Worm (Caenorhabditis elegans): ENCODE results near the gene C40A11.8.
"Not testable (repeated sequence)": the region's sequence is repeated elsewhere in the genome, so short reads cannot be mapped to it uniquely, and the experiment has no call there.

Gene C40A11.8

ce11 chrII:2163370-2163882, 12.7 kb upstream of the C40A11.8 start, which contains the start of gene C33C12.11:
Gene C33C12.11 (minus strand): TSS chrII:2163832.
- TF ChIP-seq unc-62 (GFP tag; optimal IDR thresholded peaks at IDR 0.05) = not testable (repeated sequence)

- TF ChIP-seq unc-62 (GFP tag; optimal IDR thresholded peaks at IDR 0.05) = not testable (repeated sequence)
Measured at ce11 chrII:2153708-2154107, 3.0 kb upstream of the C40A11.8 start, which contains the start of gene math-18. Gene math-18 (plus strand): TSS chrII:2154008.

DNA sequence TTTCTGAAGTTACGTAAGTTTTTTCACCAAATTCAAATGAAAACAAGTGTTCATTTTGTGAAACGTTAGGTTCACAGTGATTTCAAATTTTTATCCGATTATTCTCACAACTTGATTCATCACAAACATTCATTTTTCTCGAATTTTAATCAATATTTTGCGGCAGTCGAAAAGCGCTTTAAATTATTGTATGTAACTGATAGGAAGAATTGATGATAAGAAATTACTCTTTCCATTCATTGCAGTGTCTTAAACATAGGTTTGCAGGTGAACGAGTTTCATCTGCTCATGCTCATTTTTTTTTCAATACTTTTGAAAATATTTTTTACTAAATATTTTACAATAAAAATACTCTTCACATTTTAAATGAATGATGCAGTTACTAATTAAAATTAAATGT, 1.7 kb upstream of the C40A11.8 start:
- TF ChIP-seq unc-62 (GFP tag; optimal IDR thresholded peaks at IDR 0.05) = no peak

ce11 chrII:2146900-2147375, 3.8 kb downstream of the C40A11.8 start, which contains the start of gene C40A11.2:
Gene C40A11.2 (plus strand): TSS chrII:2146950.
- TF ChIP-seq unc-62 (GFP tag; optimal IDR thresholded peaks at IDR 0.05) = no peak

DNA sequence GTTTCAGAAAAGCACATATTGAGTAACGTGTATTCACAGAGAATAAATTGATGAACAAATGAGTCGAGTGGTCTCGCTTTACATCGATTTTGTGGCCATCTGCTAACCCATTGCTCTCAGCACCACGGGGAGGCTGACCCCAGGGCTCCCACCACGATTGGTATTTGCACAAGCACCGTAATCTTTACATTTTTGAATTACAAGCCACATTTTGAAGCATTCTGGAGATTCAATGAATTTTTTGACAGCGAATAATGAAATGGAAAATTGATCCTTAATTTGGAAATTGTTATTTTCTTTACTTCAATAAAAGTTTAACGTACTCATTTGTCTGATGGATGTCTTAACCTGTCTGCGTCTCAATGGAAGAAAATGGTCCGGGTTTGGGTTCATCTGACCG, 5.2 kb downstream of the C40A11.8 start, which contains the start of gene C40A11.6:
Gene C40A11.6, minus strand, starts transcription at position 101 of the 400 bp plus-strand sequence.
- TF ChIP-seq unc-62 (GFP tag; optimal IDR thresholded peaks at IDR 0.05) = no peak

ce11 chrII:2140817-2141216, 9.9 kb downstream of the C40A11.8 start, which contains the start of gene C40A11.3:
Gene C40A11.3 (plus strand): TSS chrII:2141117.
- no peak for TF ChIP-seq unc-62 (GFP tag; optimal IDR thresholded peaks at IDR 0.05)

DNA sequence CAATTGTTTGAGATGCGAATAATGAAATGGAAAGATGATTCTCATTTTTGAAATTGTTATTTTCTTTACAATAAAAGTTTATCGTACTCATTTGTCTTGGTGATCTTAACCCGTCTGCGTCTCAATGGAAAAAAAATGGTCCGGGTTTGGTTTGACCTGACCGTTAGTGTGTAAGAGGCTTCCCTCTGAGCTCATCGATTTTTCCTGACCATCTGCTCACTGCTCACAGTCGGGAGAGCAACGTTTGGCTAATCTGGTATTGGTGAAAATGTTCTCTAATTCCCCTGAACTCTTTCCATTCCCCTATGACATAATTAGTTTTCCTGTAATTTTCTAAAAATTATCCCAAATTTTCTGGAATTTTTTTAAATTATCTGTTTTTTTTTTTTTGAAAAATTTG, 11.8 kb downstream of the C40A11.8 start:
- no peak for TF ChIP-seq unc-62 (GFP tag; optimal IDR thresholded peaks at IDR 0.05)

DNA sequence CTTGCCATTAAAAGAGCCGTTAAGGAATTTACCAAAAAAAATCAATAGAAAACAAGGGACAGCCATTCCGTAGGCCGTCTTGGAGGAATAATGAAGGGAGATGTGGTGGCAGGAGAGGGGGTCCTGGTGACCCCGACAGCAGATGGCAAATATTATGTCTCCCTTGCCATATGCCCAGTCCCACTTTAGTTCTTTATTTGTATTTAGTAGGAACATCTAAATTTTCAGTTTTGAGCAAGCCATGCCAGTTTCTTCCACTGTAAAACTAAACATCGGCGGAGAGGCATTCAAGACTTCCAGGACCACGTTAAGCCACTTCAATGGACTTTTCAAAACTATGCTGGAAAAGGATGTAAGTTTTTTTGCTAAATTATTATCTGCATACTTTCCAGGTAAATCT, 13.5 kb downstream of the C40A11.8 start, which contains the start of gene C40A11.4:
Gene C40A11.4, plus strand, starts transcription at position 188 of the 400 bp plus-strand sequence.
- TF ChIP-seq unc-62 (GFP tag; optimal IDR thresholded peaks at IDR 0.05) = no peak

- no peak for TF ChIP-seq unc-62 (GFP tag; optimal IDR thresholded peaks at IDR 0.05)
Measured at ce11 chrII:2135604-2136003, 15.1 kb downstream of the C40A11.8 start, which contains the start of gene hpo-7. Gene hpo-7 (minus strand): TSS chrII:2135704.

ce11 chrII:2130770-2131169, 20.0 kb downstream of the C40A11.8 start, which contains the start of gene sdz-28:
Gene sdz-28 (plus strand): TSS chrII:2131070.
- no peak for TF ChIP-seq unc-62 (GFP tag; optimal IDR thresholded peaks at IDR 0.05)

DNA sequence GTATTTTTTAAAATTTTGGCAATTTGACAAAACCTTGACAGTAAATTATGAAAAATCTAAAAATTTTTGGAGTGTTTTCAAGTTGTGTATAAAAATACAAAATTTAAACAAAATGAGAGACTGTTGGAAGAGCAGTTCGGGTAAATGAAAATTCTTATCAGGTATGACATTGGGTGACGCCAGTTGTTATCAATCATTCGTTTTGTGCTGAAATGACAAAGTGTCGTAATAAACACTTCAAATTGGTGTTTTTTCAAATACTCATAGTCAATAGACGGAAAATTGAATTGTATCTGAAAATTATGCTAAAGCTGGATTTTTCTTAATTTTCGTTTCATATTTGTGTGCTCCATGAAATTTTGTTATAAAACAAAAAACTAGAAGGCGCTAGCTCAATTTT, 28.0 kb downstream of the C40A11.8 start:
- TF ChIP-seq unc-62 (GFP tag; optimal IDR thresholded peaks at IDR 0.05) = no peak

- no peak for TF ChIP-seq unc-62 (GFP tag; optimal IDR thresholded peaks at IDR 0.05)
Measured at ce11 chrII:2122091-2122490, 28.6 kb downstream of the C40A11.8 start, which contains the start of gene math-37. Gene math-37 (minus strand): TSS chrII:2122191.

DNA sequence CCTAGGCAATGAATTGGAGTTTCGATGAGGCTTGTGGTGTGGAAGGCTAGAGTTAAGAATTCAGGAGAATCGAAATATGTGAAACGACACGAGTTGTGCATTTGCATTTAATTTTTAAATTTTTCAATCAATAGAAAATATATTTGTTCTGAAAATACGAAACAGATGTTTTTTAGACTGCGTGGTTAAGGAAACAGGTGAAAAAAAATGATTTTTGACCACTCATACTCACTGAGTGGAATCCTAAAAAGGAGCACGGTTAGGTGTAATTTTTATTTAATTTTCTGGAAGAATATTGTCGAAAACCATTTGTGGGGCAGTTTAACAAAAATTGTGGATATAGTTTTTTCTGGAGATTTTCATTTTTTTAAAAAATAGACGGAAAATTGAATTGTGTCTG, 33.9 kb downstream of the C40A11.8 start, which contains the start of gene srh-195:
Gene srh-195, minus strand, starts transcription at position 101 of the 400 bp plus-strand sequence.
- no peak for TF ChIP-seq unc-62 (GFP tag; optimal IDR thresholded peaks at IDR 0.05)

- no peak for TF ChIP-seq unc-62 (GFP tag; optimal IDR thresholded peaks at IDR 0.05)
Measured at ce11 chrII:2114488-2114887, 36.2 kb downstream of the C40A11.8 start.

DNA sequence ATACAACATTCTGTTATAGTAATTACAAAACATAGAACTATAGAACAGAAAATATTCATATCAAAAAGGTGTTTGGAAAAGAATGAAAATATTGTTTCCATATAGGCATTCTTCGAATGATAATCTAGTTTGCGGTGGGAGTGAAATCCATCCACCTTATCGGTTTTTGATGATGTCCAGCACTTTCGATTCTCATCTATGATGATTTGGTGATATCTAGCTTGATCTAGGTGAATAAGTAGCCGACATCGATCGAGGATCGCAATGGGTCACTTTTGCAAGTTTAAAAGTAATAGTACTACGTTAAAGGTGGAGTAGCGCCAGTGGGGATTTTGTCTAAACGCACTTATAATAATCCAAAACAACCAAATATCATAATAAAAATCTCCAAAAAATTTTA, 37.8 kb downstream of the C40A11.8 start, which contains the start of gene R52.6:
Gene R52.6, minus strand, starts transcription at position 101 of the 400 bp plus-strand sequence.
- no peak for TF ChIP-seq unc-62 (GFP tag; optimal IDR thresholded peaks at IDR 0.05)

DNA sequence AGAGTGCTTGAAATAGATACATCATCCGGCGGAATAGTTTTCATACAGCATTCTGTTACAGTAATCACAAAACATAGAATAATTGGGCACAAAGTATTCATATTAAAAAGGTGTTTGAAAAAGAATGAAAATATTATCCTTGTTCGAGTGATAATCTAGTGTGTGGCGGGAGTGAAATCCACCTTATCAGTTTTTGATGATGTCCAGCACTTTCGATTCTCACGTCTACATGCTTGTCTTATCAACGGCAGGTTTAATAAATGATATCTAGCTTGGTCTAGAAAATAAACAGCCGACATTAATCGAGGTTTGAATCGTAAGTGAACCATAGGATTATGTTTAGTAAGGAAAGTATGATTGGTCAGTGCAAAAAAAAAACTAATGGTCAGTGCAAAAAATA, 40.8 kb downstream of the C40A11.8 start, which contains the start of gene R52.5:
Gene R52.5, minus strand, starts transcription at position 101 of the 400 bp plus-strand sequence.
- no peak for TF ChIP-seq unc-62 (GFP tag; optimal IDR thresholded peaks at IDR 0.05)

DNA sequence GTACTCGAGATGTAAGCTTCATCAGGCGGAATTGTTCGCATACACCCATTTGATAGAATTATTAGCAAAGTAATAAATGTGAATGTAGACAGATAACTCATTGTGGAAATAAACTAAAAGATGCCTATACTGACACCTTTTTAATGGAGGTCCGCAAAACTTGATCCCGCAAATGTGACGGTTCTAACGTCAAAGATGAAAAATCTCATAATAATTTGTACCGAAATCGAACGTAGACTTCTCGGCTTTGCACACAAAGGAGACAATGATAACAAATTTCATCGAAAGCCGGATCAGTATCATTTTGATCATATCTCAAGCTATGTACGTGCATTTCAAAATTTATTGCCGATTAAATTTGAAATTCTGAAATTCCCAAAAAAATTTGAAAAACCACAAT, 42.4 kb downstream of the C40A11.8 start, which contains the start of gene R52.4:
Gene R52.4, minus strand, starts transcription at position 101 of the 400 bp plus-strand sequence.
- TF ChIP-seq unc-62 (GFP tag; optimal IDR thresholded peaks at IDR 0.05) = no peak
